Fruit fly (Drosophila melanogaster) whole organism, prepupa: ENCODE results near the gene Sfp78E.

ENCODE experiments used
- Blimp-1 ChIP-seq: fragments of 200-800 bp; sonication (Bioruptor generic); optimal IDR thresholded peaks from 3 replicates; lab custom pipeline; 2017; ENCODE audit warnings: missing biosample characterization, missing genetic modification characterization, mild to moderate bottlenecking, moderate library complexity, missing genetic modification reagents
- CG11294 ChIP-seq: fragments of 200-800 bp; sonication (Bioruptor generic); IDR thresholded peaks from 2 replicates; pipeline ENCODE4 v1.3.6; 2022; ENCODE audit warnings: missing biosample characterization, missing genetic modification characterization
- CG11902 ChIP-seq: fragments of 200-800 bp; sonication (Bioruptor generic); optimal IDR thresholded peaks from 3 replicates; lab custom pipeline; 2016; ENCODE audit warnings: missing biosample characterization, missing genetic modification characterization
- CG15336 ChIP-seq: fragments of 200-800 bp; sonication (Bioruptor generic); IDR thresholded peaks from 2 replicates; pipeline ENCODE4 v1.3.6; 2022; ENCODE audit warnings: missing biosample characterization, missing genetic modification characterization
- CG16779 ChIP-seq: fragments of 200-800 bp; sonication (Bioruptor generic); optimal IDR thresholded peaks from 3 replicates; lab custom pipeline; 2017; ENCODE audit warnings: missing biosample characterization, mild to moderate bottlenecking, missing genetic modification characterization
- CG31627 ChIP-seq: fragments of 200-800 bp; sonication (Bioruptor generic); optimal IDR thresholded peaks from 3 replicates; lab custom pipeline; 2016; ENCODE audit warnings: missing biosample characterization, missing genetic modification characterization
- CG32006 ChIP-seq: fragments of 200-800 bp; sonication (Bioruptor generic); optimal IDR thresholded peaks from 3 replicates; lab custom pipeline; 2017; ENCODE audit warnings: missing biosample characterization, mild to moderate bottlenecking, missing genetic modification characterization
- CG4318 ChIP-seq: fragments of 200-800 bp; sonication (Bioruptor generic); optimal IDR thresholded peaks from 3 replicates; lab custom pipeline; 2017; ENCODE audit warnings: missing biosample characterization, mild to moderate bottlenecking, missing genetic modification characterization
- CG6163 ChIP-seq: fragments of 200-800 bp; sonication (Bioruptor generic); IDR thresholded peaks from 3 replicates; pipeline ENCODE4 v1.3.6; 2022; ENCODE audit warnings: missing biosample characterization, missing genetic modification characterization
- CG6276 ChIP-seq: fragments of 200-800 bp; sonication (Bioruptor generic); optimal IDR thresholded peaks from 2 replicates; lab custom pipeline; 2017; ENCODE audit warnings: missing biosample characterization, mild to moderate bottlenecking, missing genetic modification characterization
- CG6792 ChIP-seq: fragments of 200-800 bp; sonication (Bioruptor generic); optimal IDR thresholded peaks from 3 replicates; lab custom pipeline; 2016; ENCODE audit warnings: missing biosample characterization, missing genetic modification characterization
- CG6808 ChIP-seq: fragments of 200-800 bp; sonication (Bioruptor generic); optimal IDR thresholded peaks from 3 replicates; lab custom pipeline; 2017; ENCODE audit warnings: missing biosample characterization, missing genetic modification characterization, mild to moderate bottlenecking, moderate library complexity, missing genetic modification reagents
- CG6854 ChIP-seq: fragments of 200-800 bp; sonication (Bioruptor generic); optimal IDR thresholded peaks from 2 replicates; lab custom pipeline; 2017; ENCODE audit warnings: missing biosample characterization, mild to moderate bottlenecking, missing genetic modification characterization
- CG7368 ChIP-seq: fragments of 200-800 bp; sonication (Bioruptor generic); optimal IDR thresholded peaks from 3 replicates; lab custom pipeline; 2016; ENCODE audit warnings: missing biosample characterization, missing genetic modification characterization
- CG8319 ChIP-seq: fragments of 200-800 bp; sonication (Bioruptor generic); optimal IDR thresholded peaks from 3 replicates; lab custom pipeline; 2016; ENCODE audit warnings: missing biosample characterization, missing genetic modification characterization
- CG8632 ChIP-seq: fragments of 200-800 bp; sonication (Bioruptor generic); optimal IDR thresholded peaks from 3 replicates; lab custom pipeline; 2016; ENCODE audit warnings: missing biosample characterization, missing genetic modification characterization
- Eip75B ChIP-seq: fragments of 200-800 bp; sonication (Bioruptor generic); optimal IDR thresholded peaks from 3 replicates; lab custom pipeline; 2016; ENCODE audit warnings: missing biosample characterization, missing genetic modification characterization
- Eip78C ChIP-seq: fragments of 200-800 bp; sonication (Bioruptor generic); peaks from one replicate; lab custom pipeline; 2016; ENCODE audit warnings: missing biosample characterization, missing genetic modification characterization
- Eip93F ChIP-seq: fragments of 200-800 bp; sonication (Bioruptor generic); optimal IDR thresholded peaks from 2 replicates; lab custom pipeline; 2016; ENCODE audit warnings: missing biosample characterization, mild to moderate bottlenecking, missing genetic modification characterization
- Gug ChIP-seq: fragments of 200-800 bp; sonication (Bioruptor generic); IDR thresholded peaks from 2 replicates; pipeline ENCODE4 v1.3.6; 2022; ENCODE audit warnings: missing biosample characterization, missing genetic modification characterization
- Hr39 ChIP-seq: fragments of 200-800 bp; sonication (Bioruptor generic); optimal IDR thresholded peaks from 2 replicates; lab custom pipeline; 2016; ENCODE audit warnings: missing biosample characterization, missing genetic modification characterization
- Hr4 ChIP-seq: fragments of 200-800 bp; sonication (Bioruptor generic); optimal IDR thresholded peaks from 3 replicates; lab custom pipeline; 2016; ENCODE audit warnings: missing biosample characterization, missing genetic modification characterization
- Lpt ChIP-seq: fragments of 200-800 bp; sonication (Bioruptor generic); optimal IDR thresholded peaks from 3 replicates; lab custom pipeline; 2016; ENCODE audit warnings: missing biosample characterization, missing genetic modification characterization
- Met ChIP-seq: fragments of 200-800 bp; sonication (Bioruptor generic); optimal IDR thresholded peaks from 3 replicates; lab custom pipeline; 2016; ENCODE audit warnings: missing biosample characterization, missing genetic modification characterization
- OdsH ChIP-seq: fragments of 200-800 bp; sonication (Bioruptor generic); optimal IDR thresholded peaks from 3 replicates; lab custom pipeline; 2016; ENCODE audit warnings: missing biosample characterization, missing genetic modification characterization
- Smox ChIP-seq: fragments of 200-800 bp; sonication (Bioruptor generic); optimal IDR thresholded peaks from 3 replicates; lab custom pipeline; 2016; ENCODE audit warnings: missing biosample characterization, missing genetic modification characterization
- Sox102F ChIP-seq: fragments of 200-800 bp; sonication (Bioruptor generic); optimal IDR thresholded peaks from 2 replicates; lab custom pipeline; 2016; ENCODE audit warnings: missing biosample characterization, mild to moderate bottlenecking, missing genetic modification characterization
- Sox15 ChIP-seq: fragments of 200-800 bp; sonication (Bioruptor generic); optimal IDR thresholded peaks from 3 replicates; lab custom pipeline; 2016; ENCODE audit warnings: missing biosample characterization, missing genetic modification characterization
- achi ChIP-seq: fragments of 200-800 bp; sonication (Bioruptor generic); optimal IDR thresholded peaks from 3 replicates; lab custom pipeline; 2016; ENCODE audit warnings: missing biosample characterization, missing genetic modification characterization
- acj6 ChIP-seq: fragments of 200-800 bp; sonication (Bioruptor generic); optimal IDR thresholded peaks from 3 replicates; lab custom pipeline; 2016; ENCODE audit warnings: missing biosample characterization, missing genetic modification characterization
- eg ChIP-seq: fragments of 200-800 bp; sonication (Bioruptor generic); IDR thresholded peaks from 3 replicates; pipeline ENCODE4 v1.3.6; 2022; ENCODE audit warnings: missing biosample characterization, missing genetic modification characterization
- esn ChIP-seq: fragments of 200-800 bp; sonication (Bioruptor generic); optimal IDR thresholded peaks from 2 replicates; lab custom pipeline; 2016; ENCODE audit warnings: missing biosample characterization, mild to moderate bottlenecking, missing genetic modification characterization, moderate library complexity
- fd59A ChIP-seq: fragments of 200-800 bp; sonication (Bioruptor generic); optimal IDR thresholded peaks from 2 replicates; lab custom pipeline; 2017; ENCODE audit warnings: missing biosample characterization, mild to moderate bottlenecking, missing genetic modification characterization, missing genetic modification reagents
- fd85E ChIP-seq: fragments of 200-800 bp; sonication (Bioruptor generic); optimal IDR thresholded peaks from 3 replicates; lab custom pipeline; 2016; ENCODE audit warnings: missing biosample characterization, missing genetic modification characterization
- fkh ChIP-seq: fragments of 200-800 bp; sonication (Bioruptor generic); optimal IDR thresholded peaks from 3 replicates; lab custom pipeline; 2017; ENCODE audit warnings: missing biosample characterization, mild to moderate bottlenecking, missing genetic modification characterization, moderate library complexity
- lz ChIP-seq: fragments of 200-800 bp; sonication (Bioruptor generic); optimal IDR thresholded peaks from 3 replicates; lab custom pipeline; 2016; ENCODE audit warnings: missing biosample characterization, missing genetic modification characterization
- pdm3 ChIP-seq: fragments of 200-800 bp; sonication (Bioruptor generic); optimal IDR thresholded peaks from 3 replicates; lab custom pipeline; 2016; ENCODE audit warnings: missing biosample characterization, missing genetic modification characterization
- salr ChIP-seq, 2 experiments: fragments of 200-800 bp; sonication (Bioruptor generic); optimal IDR thresholded peaks; 3 replicates each; lab custom pipeline; 2016 to 2018; ENCODE audit warnings: missing biosample characterization in 2 of 2, missing genetic modification characterization in 2 of 2, mild to moderate bottlenecking in 1 of 2
- spab ChIP-seq: fragments of 200-800 bp; sonication (Bioruptor generic); optimal IDR thresholded peaks from 2 replicates; lab custom pipeline; 2017; ENCODE audit warnings: missing biosample characterization, mild to moderate bottlenecking, missing genetic modification characterization, missing genetic modification reagents
- ss ChIP-seq, 2 experiments: fragments of 200-800 bp; sonication (Bioruptor generic); optimal IDR thresholded peaks; 2 replicates in 1 of 2; 3 replicates in 1 of 2; lab custom pipeline; 2017 to 2018; ENCODE audit warnings: mild to moderate bottlenecking in 2 of 2, missing biosample characterization in 2 of 2, missing genetic modification characterization in 2 of 2, moderate library complexity in 1 of 2
- svp ChIP-seq: fragments of 200-800 bp; sonication (Bioruptor generic); peaks from one replicate; lab custom pipeline; 2016; ENCODE audit warnings: missing biosample characterization, missing genetic modification characterization
- topi ChIP-seq: fragments of 200-800 bp; sonication (Bioruptor generic); optimal IDR thresholded peaks from 3 replicates; lab custom pipeline; 2016; ENCODE audit warnings: missing biosample characterization, missing genetic modification characterization
- vri ChIP-seq: fragments of 200-800 bp; sonication (Bioruptor generic); optimal IDR thresholded peaks from 3 replicates; lab custom pipeline; 2016; ENCODE audit warnings: missing biosample characterization, mild to moderate bottlenecking, missing genetic modification characterization

Sfp78E gene

DNA sequence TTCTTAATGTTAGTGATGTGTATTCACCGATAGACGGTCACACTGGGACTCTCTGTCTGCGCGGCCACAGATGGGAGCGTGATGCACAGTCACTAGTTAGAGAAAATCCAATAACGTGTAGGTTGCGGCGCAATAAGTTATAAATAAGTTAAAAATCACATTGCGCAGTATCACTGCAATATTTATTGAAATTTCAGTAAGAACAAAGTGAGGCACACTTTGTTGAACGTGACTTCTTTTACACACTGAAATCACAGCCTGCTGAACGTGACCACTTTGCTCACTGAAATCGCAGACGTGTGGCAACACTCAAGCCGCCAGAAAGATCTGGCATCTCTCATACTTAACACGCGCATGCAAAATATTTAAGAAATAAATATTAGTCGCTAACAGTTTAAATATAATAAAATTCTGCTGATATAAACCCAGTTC is 44.8 kb upstream of the Sfp78E start, which contains the start of the genes CG11247 and Polr2H (continued):
- TF ChIP-seq CG11294 (GFP tag; lab: Robert Waterston, UW) (peak; percentile 79; the same call in 1 of the 2 replicates), fd59A (GFP tag; lab: Kevin White, UChicago) (peak; percentile 68), Hr39 (GFP tag; lab: Kevin White, UChicago) (peak; percentile 97), pdm3 (GFP tag; lab: Kevin White, UChicago) (peak; percentile 90), OdsH (peak; percentile 93), fkh (GFP tag; lab: Kevin White, UChicago) (peak; percentile 79), Met (GFP tag; lab: Kevin White, UChicago) (peak; percentile 89), svp (GFP tag; lab: Kevin White, UChicago) (peak; percentile 93), CG31627 (GFP tag; lab: Kevin White, UChicago) (peak; percentile 97), CG6854 (no peak), achi (GFP tag; lab: Kevin White, UChicago) (peak; percentile 89), Gug (GFP tag; lab: Robert Waterston, UW) (peak; percentile 88), esn (GFP tag; lab: Kevin White, UChicago) (peak; percentile 92), Lpt (peak; percentile 76), acj6 (GFP tag; lab: Kevin White, UChicago) (peak; percentile 93), ss (GFP tag; optimal IDR thresholded peaks at IDR 0.05; lab: Kevin White, UChicago) (peak; percentile 29 to 60), CG6792 (GFP tag; lab: Kevin White, UChicago) (peak; percentile 83), lz (peak; percentile 94), spab (GFP tag; lab: Kevin White, UChicago) (peak; percentile 52), Eip75B (GFP tag; lab: Kevin White, UChicago) (peak; percentile 88), CG8319 (GFP tag; lab: Kevin White, UChicago) (peak; percentile 80), CG8632 (peak; percentile 63), CG11902 (GFP tag; lab: Kevin White, UChicago) (peak; percentile 93), CG7368 (GFP tag; lab: Kevin White, UChicago) (peak; percentile 80), salr (GFP tag; optimal IDR thresholded peaks at IDR 0.05; lab: Kevin White, UChicago) (peak; percentile 70 to 75), CG4318 (peak; percentile 84), eg (GFP tag; lab: Robert Waterston, UW) (peak; percentile 87), Eip78C (peak; percentile 93), Hr4 (GFP tag; lab: Kevin White, UChicago) (peak; percentile 95), CG16779 (tag; lab: Kevin White, UChicago) (no peak), Blimp-1 (GFP tag; lab: Kevin White, UChicago) (peak; percentile 48), CG6276 (GFP tag; lab: Kevin White, UChicago) (no peak), vri (GFP tag; lab: Kevin White, UChicago) (peak; percentile 70), CG32006 (GFP tag; lab: Kevin White, UChicago) (peak; percentile 88), Sox15 (peak; percentile 95), fd85E (GFP tag; lab: Kevin White, UChicago) (peak; percentile 58), Smox (peak; percentile 86), Eip93F (GFP tag; lab: Kevin White, UChicago) (peak; percentile 31), Sox102F (GFP tag; lab: Kevin White, UChicago) (peak; percentile 86)

DNA sequence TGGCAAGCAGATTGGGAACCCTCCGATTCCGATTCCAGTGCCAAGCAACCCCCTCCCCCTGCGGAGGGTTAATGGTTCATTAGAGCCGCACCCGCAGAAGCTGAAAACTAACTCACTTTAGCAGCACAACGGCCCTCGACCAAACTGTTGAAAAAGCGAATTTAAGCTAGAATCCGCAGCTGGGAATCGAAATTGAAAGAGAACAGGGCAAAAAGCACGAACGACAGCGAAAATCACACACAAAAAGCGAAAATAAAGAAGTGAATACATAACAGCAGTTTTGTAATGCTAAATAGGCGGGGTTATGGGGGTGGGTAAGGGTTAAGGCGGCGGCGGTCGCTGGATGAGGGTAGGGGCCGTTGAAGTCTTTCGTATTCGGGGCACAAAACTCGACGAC is 43.9 kb upstream of the Sfp78E start:
- TF ChIP-seq CG8632, result no peak
- no peak for TF ChIP-seq CG11294 (GFP tag; lab: Robert Waterston, UW)
- TF ChIP-seq CG6276 (GFP tag; lab: Kevin White, UChicago), result no peak
- TF ChIP-seq CG6808, result no peak
- TF ChIP-seq CG11902 (GFP tag; lab: Kevin White, UChicago), result no peak
- TF ChIP-seq CG15336 (GFP tag; lab: Robert Waterston, UW), result no peak
- TF ChIP-seq CG16779 (tag; lab: Kevin White, UChicago), result no peak
- TF ChIP-seq CG6792 (GFP tag; lab: Kevin White, UChicago), result no peak
- no peak for TF ChIP-seq topi (GFP tag; lab: Kevin White, UChicago)
- no peak for TF ChIP-seq CG31627 (GFP tag; lab: Kevin White, UChicago)
- no peak for TF ChIP-seq CG6163
- no peak for TF ChIP-seq Lpt
- TF ChIP-seq Eip93F (GFP tag; lab: Kevin White, UChicago), result no peak
- TF ChIP-seq Hr39 (GFP tag; lab: Kevin White, UChicago), result no peak
- TF ChIP-seq, all 60 proteins: peak for 0
